Worm (Caenorhabditis elegans) whole organism, L3 larva: ENCODE results near the gene H40L08.9.
A peak's percentile ranks its signal among the peaks of the same experiment; 100 is the strongest.

ENCODE experiments used
- R02D3.7 ChIP-seq: fragments of 150-350 bp; optimal IDR thresholded peaks from 2 replicates; lab custom pipeline; 2014; ENCODE audit warnings: missing biosample characterization, missing genetic modification characterization
- aly-2 ChIP-seq: fragments of 150-350 bp; optimal IDR thresholded peaks from 2 replicates; lab custom pipeline; 2014; ENCODE audit warnings: missing biosample characterization, missing genetic modification characterization
- ama-1 ChIP-seq: fragments of 150-350 bp; optimal IDR thresholded peaks from 2 replicates; lab custom pipeline; 2018
- ceh-16 ChIP-seq: sonication (generic microtip); optimal IDR thresholded peaks from 2 replicates; lab custom pipeline; 2017; ENCODE audit warnings: missing biosample characterization, missing genetic modification characterization
- ceh-28 ChIP-seq: fragments of 150-350 bp; optimal IDR thresholded peaks from 2 replicates; lab custom pipeline; 2014; ENCODE audit warnings: missing biosample characterization, missing genetic modification reagents, missing genetic modification characterization
- ceh-82 ChIP-seq: fragments of 150-350 bp; optimal IDR thresholded peaks from 2 replicates; lab custom pipeline; 2014; ENCODE audit warnings: missing biosample characterization, missing genetic modification characterization
- ceh-9 ChIP-seq: sonication (generic microtip); optimal IDR thresholded peaks from 2 replicates; lab custom pipeline; 2018; ENCODE audit warnings: missing biosample characterization, missing genetic modification characterization
- daf-12 ChIP-seq: fragments of 150-350 bp; optimal IDR thresholded peaks from 2 replicates; lab custom pipeline; 2014; ENCODE audit warnings: missing biosample characterization, missing genetic modification reagents, missing genetic modification characterization
- egl-27 ChIP-seq: sonication (generic microtip); optimal IDR thresholded peaks from 4 replicates; lab custom pipeline; 2017; ENCODE audit warnings: missing biosample characterization, missing genetic modification reagents, missing genetic modification characterization
- elt-1 ChIP-seq: fragments of 150-350 bp; optimal IDR thresholded peaks from 2 replicates; lab custom pipeline; 2014; ENCODE audit warnings: missing biosample characterization, missing genetic modification characterization
- elt-3 ChIP-seq, 3 experiments: fragments of 150-350 bp in 1 of 3; sonication (generic microtip) in 2 of 3; optimal IDR thresholded peaks; 2 replicates in 2 of 3; 4 replicates in 1 of 3; lab custom pipeline; 2014 to 2017; ENCODE audit warnings: missing biosample characterization in 3 of 3, missing genetic modification characterization in 3 of 3
- fkh-10 ChIP-seq: sonication (generic microtip); optimal IDR thresholded peaks from 2 replicates; lab custom pipeline; 2017; ENCODE audit warnings: missing biosample characterization, missing genetic modification reagents, missing genetic modification characterization
- fkh-2 ChIP-seq: fragments of 150-350 bp; optimal IDR thresholded peaks from 2 replicates; lab custom pipeline; 2014; ENCODE audit warnings: missing biosample characterization, missing genetic modification reagents, missing genetic modification characterization
- fos-1 ChIP-seq: fragments of 150-350 bp; optimal IDR thresholded peaks from 2 replicates; lab custom pipeline; 2014; ENCODE audit warnings: missing biosample characterization, missing genetic modification characterization
- hmg-11 ChIP-seq: sonication (generic microtip); optimal IDR thresholded peaks from 2 replicates; lab custom pipeline; 2016; ENCODE audit warnings: missing genetic modification characterization, missing compliant biosample characterization
- jun-1 ChIP-seq: fragments of 150-350 bp; optimal IDR thresholded peaks from 2 replicates; lab custom pipeline; 2014; ENCODE audit warnings: missing biosample characterization, missing genetic modification reagents, missing genetic modification characterization
- lin-15B ChIP-seq: fragments of 150-350 bp; optimal IDR thresholded peaks from 2 replicates; lab custom pipeline; 2014; ENCODE audit warnings: missing biosample characterization, missing genetic modification characterization
- lin-39 ChIP-seq: fragments of 150-350 bp; optimal IDR thresholded peaks from 2 replicates; lab custom pipeline; 2018; ENCODE audit warnings: missing biosample characterization, missing genetic modification reagents, missing genetic modification characterization
- lsy-12 ChIP-seq: sonication (generic microtip); optimal IDR thresholded peaks from 2 replicates; lab custom pipeline; 2016; ENCODE audit warnings: mild to moderate bottlenecking, missing genetic modification characterization, missing compliant biosample characterization
- mdl-1 ChIP-seq: fragments of 150-350 bp; optimal IDR thresholded peaks from 2 replicates; lab custom pipeline; 2014; ENCODE audit warnings: missing biosample characterization, missing genetic modification characterization
- nfya-1 ChIP-seq: sonication (generic microtip); optimal IDR thresholded peaks from 2 replicates; lab custom pipeline; 2017; ENCODE audit warnings: missing genetic modification characterization, mild to moderate bottlenecking, missing compliant biosample characterization, antibody characterized with exemption, moderate library complexity; ENCODE audit not compliant: insufficient read depth
- nhr-12 ChIP-seq: fragments of 150-350 bp; optimal IDR thresholded peaks from 2 replicates; lab custom pipeline; 2014; ENCODE audit warnings: missing biosample characterization, missing genetic modification characterization
- nhr-23 ChIP-seq: fragments of 150-350 bp; optimal IDR thresholded peaks from 2 replicates; lab custom pipeline; 2014; ENCODE audit warnings: missing biosample characterization, missing genetic modification reagents, missing genetic modification characterization
- nhr-25 ChIP-seq: sonication (generic microtip); optimal IDR thresholded peaks from 2 replicates; lab custom pipeline; 2017; ENCODE audit warnings: missing biosample characterization, missing genetic modification characterization
- nhr-28 ChIP-seq: fragments of 150-350 bp; optimal IDR thresholded peaks from 2 replicates; lab custom pipeline; 2014; ENCODE audit warnings: missing biosample characterization, missing genetic modification characterization
- nhr-43 ChIP-seq: sonication (generic microtip); optimal IDR thresholded peaks from 2 replicates; lab custom pipeline; 2016; ENCODE audit warnings: mild to moderate bottlenecking, missing genetic modification characterization, missing compliant biosample characterization; ENCODE audit not compliant: poor library complexity, severe bottlenecking
- nhr-76 ChIP-seq: fragments of 150-350 bp; sonication (generic microtip); optimal IDR thresholded peaks from 5 replicates; lab custom pipeline; 2014; ENCODE audit warnings: missing biosample characterization, missing genetic modification characterization
- nhr-77 ChIP-seq: fragments of 150-350 bp; optimal IDR thresholded peaks from 2 replicates; lab custom pipeline; 2014; ENCODE audit warnings: missing biosample characterization, missing genetic modification characterization
- pha-4 ChIP-seq: fragments of 150-350 bp; optimal IDR thresholded peaks from 2 replicates; lab custom pipeline; 2014; ENCODE audit warnings: missing biosample characterization, missing genetic modification reagents, missing genetic modification characterization
- pqm-1 ChIP-seq: fragments of 150-350 bp; optimal IDR thresholded peaks from 2 replicates; lab custom pipeline; 2017; ENCODE audit warnings: missing biosample characterization, missing genetic modification characterization, inconsistent platforms
- sea-2 ChIP-seq: fragments of 150-350 bp; sonication (generic microtip); optimal IDR thresholded peaks from 4 replicates; lab custom pipeline; 2014; ENCODE audit warnings: missing biosample characterization, missing genetic modification reagents, missing genetic modification characterization
- skn-1 ChIP-seq: fragments of 150-350 bp; optimal IDR thresholded peaks from 2 replicates; lab custom pipeline; 2014; ENCODE audit warnings: missing biosample characterization, missing genetic modification characterization
- snpc-4 ChIP-seq: fragments of 150-350 bp; optimal IDR thresholded peaks from 2 replicates; lab custom pipeline; 2014; ENCODE audit warnings: missing biosample characterization, missing genetic modification characterization
- unc-39 ChIP-seq: sonication (generic microtip); optimal IDR thresholded peaks from 4 replicates; lab custom pipeline; 2017; ENCODE audit warnings: missing biosample characterization, missing genetic modification characterization
- unc-62 ChIP-seq: fragments of 150-350 bp; sonication (generic microtip); optimal IDR thresholded peaks from 4 replicates; lab custom pipeline; 2014; ENCODE audit warnings: missing biosample characterization, missing genetic modification reagents, missing genetic modification characterization
- zag-1 ChIP-seq: fragments of 150-350 bp; optimal IDR thresholded peaks from 2 replicates; lab custom pipeline; 2014; ENCODE audit warnings: missing biosample characterization, missing genetic modification characterization
- ztf-11 ChIP-seq: fragments of 150-350 bp; optimal IDR thresholded peaks from 2 replicates; lab custom pipeline; 2014; ENCODE audit warnings: missing biosample characterization, missing genetic modification characterization
- ztf-4 ChIP-seq: fragments of 150-350 bp; optimal IDR thresholded peaks from 2 replicates; lab custom pipeline; 2014; ENCODE audit warnings: missing biosample characterization, missing genetic modification characterization

Gene H40L08.9

DNA sequence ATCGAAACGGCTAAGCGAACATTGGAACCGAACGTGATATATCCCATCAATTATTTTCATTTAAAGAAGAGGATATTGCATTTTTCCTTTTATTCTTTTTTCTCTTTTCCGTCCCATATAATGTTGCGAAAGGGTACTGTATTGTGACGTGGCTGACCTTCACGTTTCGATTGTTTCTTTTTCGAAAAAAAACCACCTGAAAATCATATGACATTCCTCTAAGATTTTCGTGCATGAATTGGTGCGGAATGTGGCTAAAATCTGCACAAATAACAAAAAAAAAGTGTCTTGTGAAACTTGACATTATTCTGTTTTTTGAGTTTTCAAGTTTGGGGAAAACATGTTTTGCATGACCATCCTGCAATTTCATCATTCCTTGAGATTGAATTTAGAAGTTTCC lies 2.0 kb upstream of the H40L08.9 start:
- TF ChIP-seq ceh-16 (tag; lab: Kevin White, UChicago) (no peak), ceh-9 (tag; lab: Kevin White, UChicago) (no peak), daf-12 (no peak), ama-1 (peak; percentile 2), egl-27 (tag; lab: Kevin White, UChicago) (no peak), sea-2 (GFP tag; lab: Kevin White, UChicago) (no peak)

DNA sequence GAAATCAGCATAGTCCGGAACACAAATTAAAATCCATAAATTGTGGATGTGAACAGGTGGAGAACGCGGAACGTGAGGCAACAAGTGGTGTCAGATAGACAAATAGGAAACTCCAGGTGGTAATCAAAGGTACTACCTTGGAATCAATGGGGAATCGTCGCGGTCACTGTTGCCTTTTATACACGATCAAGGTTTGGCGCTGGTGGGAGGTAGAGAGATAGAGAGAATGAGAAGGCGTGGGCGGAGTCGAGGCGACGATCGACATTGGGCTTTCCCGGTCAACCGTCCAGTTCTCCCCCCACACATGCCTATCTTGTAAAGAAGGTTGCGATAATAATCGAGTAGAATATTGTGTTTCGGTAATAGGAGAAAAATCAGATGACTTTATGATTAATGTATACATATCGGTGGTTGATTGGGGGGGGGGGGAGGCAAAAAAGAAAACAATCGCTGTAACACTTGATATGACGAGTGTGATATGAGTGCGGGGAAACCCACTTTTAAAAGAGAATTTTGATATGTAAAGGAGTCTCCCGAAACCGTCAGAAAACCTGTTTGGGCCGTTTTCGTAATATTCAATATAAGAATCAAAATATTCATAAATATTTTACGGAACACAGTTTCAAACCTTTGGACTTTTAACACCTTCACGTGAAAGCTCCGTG lies 1.4 kb upstream of the H40L08.9 start, which contains the start of the genes H40L08.8, H40L08.2 and H40L08.7:
TSS of gene H40L08.8 (minus strand) at position 37 of the 665 bp plus-strand sequence.
TSS of gene H40L08.2 (minus strand) at position 148 of the 665 bp plus-strand sequence.
TSS of gene H40L08.7 (minus strand) at position 148 of the 665 bp plus-strand sequence.
- no peak for TF ChIP-seq nhr-77
- TF ChIP-seq nhr-28 (tag; lab: Kevin White, UChicago) = no peak
- no peak for TF ChIP-seq lin-15B (tag; lab: Kevin White, UChicago)
- TF ChIP-seq egl-27 (tag; lab: Kevin White, UChicago) = no peak
- TF ChIP-seq ceh-28 (tag; lab: Kevin White, UChicago) = peak; percentile 6
- no peak for TF ChIP-seq ztf-11 (tag; lab: Kevin White, UChicago)
- TF ChIP-seq skn-1 = no peak
- no peak for TF ChIP-seq jun-1 (tag; lab: Kevin White, UChicago)
- TF ChIP-seq snpc-4 (tag; lab: Kevin White, UChicago) = peak; percentile 5
- TF ChIP-seq nhr-12 (tag; lab: Kevin White, UChicago) = no peak
- peak; percentile 77 for TF ChIP-seq nhr-25
- no peak for TF ChIP-seq ceh-16 (tag; lab: Kevin White, UChicago)
- no peak for TF ChIP-seq sea-2 (GFP tag; lab: Kevin White, UChicago)
- no peak for TF ChIP-seq unc-62 (GFP tag; lab: Kevin White, UChicago)
- TF ChIP-seq ama-1 = peak; percentile 90
- peak in 1 of 3 experiments; percentile 43 for TF ChIP-seq elt-3 (tag; optimal IDR thresholded peaks at IDR 0.05; lab: Kevin White, UChicago)
- no peak for TF ChIP-seq pqm-1 (tag; lab: Kevin White, UChicago)
- TF ChIP-seq lsy-12 (tag; lab: Kevin White, UChicago) = no peak
- no peak for TF ChIP-seq R02D3.7
- TF ChIP-seq lin-39 (tag; lab: Kevin White, UChicago) = peak; percentile 0
- TF ChIP-seq ceh-9 (tag; lab: Kevin White, UChicago) = no peak
- TF ChIP-seq elt-1 = peak; percentile 30
- no peak for TF ChIP-seq nhr-76 (tag; lab: Kevin White, UChicago)
- TF ChIP-seq fkh-2 (tag; lab: Kevin White, UChicago) = no peak
- peak; percentile 61 for TF ChIP-seq nhr-43
- no peak for TF ChIP-seq ceh-82 (tag; lab: Kevin White, UChicago)
- no peak for TF ChIP-seq nfya-1
- TF ChIP-seq nhr-23 (tag; lab: Kevin White, UChicago) = peak; percentile 79
- no peak for TF ChIP-seq hmg-11 (tag; lab: Kevin White, UChicago)
- TF ChIP-seq mdl-1 (tag; lab: Kevin White, UChicago) = no peak

ce11 chrX:15076909-15077308 lies 629 bp upstream of the H40L08.9 start:
- no peak for TF ChIP-seq aly-2 (tag; lab: Kevin White, UChicago)
- no peak for TF ChIP-seq snpc-4 (tag; lab: Kevin White, UChicago)
- no peak for TF ChIP-seq unc-39 (tag; lab: Kevin White, UChicago)
- no peak for TF ChIP-seq ztf-4
- peak in 1 of 3 experiments; percentile 64 for TF ChIP-seq elt-3 (tag; optimal IDR thresholded peaks at IDR 0.05; lab: Kevin White, UChicago)
- peak; percentile 75 for TF ChIP-seq ama-1
- TF ChIP-seq zag-1 (tag; lab: Kevin White, UChicago) = no peak
- TF ChIP-seq ceh-82 (tag; lab: Kevin White, UChicago) = no peak
- TF ChIP-seq fkh-10 (GFP tag; lab: Kevin White, UChicago) = no peak
- TF ChIP-seq sea-2 (GFP tag; lab: Kevin White, UChicago) = no peak
- TF ChIP-seq fos-1 (tag; lab: Kevin White, UChicago) = no peak
- TF ChIP-seq pha-4 (tag; lab: Kevin White, UChicago) = no peak
- TF ChIP-seq nhr-23 (tag; lab: Kevin White, UChicago) = no peak
